Worm (Caenorhabditis elegans): ENCODE measurements around the gene C28D4.18.

C28D4.18 gene

DNA sequence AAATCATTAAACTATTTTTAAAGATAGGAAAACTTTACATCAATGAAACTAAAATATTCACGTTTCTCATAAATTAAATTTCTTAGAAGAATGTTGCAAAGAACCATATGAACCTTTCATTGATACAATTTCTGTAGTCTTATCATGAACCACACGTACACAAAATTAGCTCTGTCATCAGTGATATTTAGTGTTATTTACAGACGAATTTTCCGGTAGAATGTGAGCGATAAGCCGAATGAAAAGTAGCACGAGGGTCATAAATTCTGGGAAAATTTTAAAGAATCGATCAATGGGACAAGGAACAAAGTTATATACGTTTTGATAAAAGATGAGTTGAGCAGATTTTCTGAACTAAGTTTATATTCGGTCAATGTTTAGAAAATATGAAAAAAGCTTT is 48.5 kb upstream of the C28D4.18 start (continued):
- TF ChIP-seq nhr-23 (tag; optimal IDR thresholded peaks at IDR 0.05) (no peak), sma-9 (GFP tag; optimal IDR thresholded peaks at IDR 0.05) (peak; percentile 75), sma-9 (tag; optimal IDR thresholded peaks at IDR 0.05) (no peak), nhr-10 (tag; optimal IDR thresholded peaks at IDR 0.05) (no peak)

DNA sequence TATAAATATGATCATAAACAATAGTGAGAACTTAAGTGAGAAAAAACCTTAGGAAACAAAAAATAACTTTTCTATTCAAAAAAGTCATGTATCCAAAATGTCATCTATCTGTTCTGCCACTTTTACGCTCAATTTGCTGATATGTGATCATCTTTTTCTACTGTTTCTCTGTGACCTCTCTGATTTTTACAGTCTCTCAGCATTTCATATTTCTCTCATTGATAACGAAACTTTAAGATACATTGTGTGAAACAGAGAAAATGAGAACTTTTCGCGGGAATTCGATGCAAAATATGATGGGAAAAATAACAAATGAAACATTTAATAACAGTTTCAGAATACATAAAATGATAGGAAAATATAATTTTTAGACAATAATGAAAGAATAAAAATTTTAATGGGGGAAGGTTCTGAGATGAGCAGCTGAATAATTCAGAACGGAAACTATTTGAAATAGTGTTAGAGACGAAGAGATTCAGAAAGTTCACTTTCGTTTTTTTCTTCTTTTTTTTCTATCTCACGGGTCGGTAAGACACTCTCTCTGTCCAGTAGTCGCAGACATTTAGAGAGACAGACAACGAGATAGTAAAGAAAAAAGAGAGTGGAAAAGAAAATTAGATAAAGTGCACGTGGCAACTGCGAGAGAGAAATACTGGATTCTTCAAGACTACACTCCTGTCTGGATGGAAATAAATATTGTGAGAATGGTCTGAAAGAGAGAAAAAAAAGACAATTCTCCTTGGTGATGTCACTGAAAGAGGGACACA is 47.7 kb upstream of the C28D4.18 start:
- peak; percentile 94 for TF ChIP-seq sma-9 (GFP tag; optimal IDR thresholded peaks at IDR 0.05)
- no peak for TF ChIP-seq sma-9 (tag; optimal IDR thresholded peaks at IDR 0.05)
- TF ChIP-seq sem-4 (tag; optimal IDR thresholded peaks at IDR 0.05), result peak; percentile 19
- no peak for TF ChIP-seq mbf-1 (tag; optimal IDR thresholded peaks at IDR 0.05)
- no peak for TF ChIP-seq alr-1 (tag; optimal IDR thresholded peaks at IDR 0.05)
- no peak for TF ChIP-seq ceh-82 (tag; optimal IDR thresholded peaks at IDR 0.05)
- TF ChIP-seq crh-2 (tag; optimal IDR thresholded peaks at IDR 0.05), result peak; percentile 96
- peak; percentile 92 for TF ChIP-seq blmp-1 (tag; optimal IDR thresholded peaks at IDR 0.05; ENCODE audit: insufficient read depth)
- peak; percentile 53 for TF ChIP-seq nhr-6 (tag; optimal IDR thresholded peaks at IDR 0.05)
- no peak for TF ChIP-seq dmd-4 (tag; optimal IDR thresholded peaks at IDR 0.05)
- no peak for TF ChIP-seq ztf-1 (GFP tag; conservative IDR thresholded peaks at IDR 0.05)
- no peak for TF ChIP-seq nhr-237 (tag; optimal IDR thresholded peaks at IDR 0.05)
- no peak for TF ChIP-seq nhr-10 (tag; optimal IDR thresholded peaks at IDR 0.05)
- peak; percentile 73 for TF ChIP-seq unc-55 (GFP tag; optimal IDR thresholded peaks at IDR 0.05)
- no peak for TF ChIP-seq R02D3.7 (tag; optimal IDR thresholded peaks at IDR 0.05)
- TF ChIP-seq unc-39 (tag; optimal IDR thresholded peaks at IDR 0.05), result no peak
- TF ChIP-seq unc-62 (GFP tag; optimal IDR thresholded peaks at IDR 0.05), result no peak
- TF ChIP-seq Y55F3AM.14 (GFP tag; optimal IDR thresholded peaks at IDR 0.05), result no peak
- TF ChIP-seq ztf-11 (tag; optimal IDR thresholded peaks at IDR 0.05), result no peak
- TF ChIP-seq nhr-12 (tag; optimal IDR thresholded peaks at IDR 0.05), result no peak
- TF ChIP-seq nhr-25 (tag; optimal IDR thresholded peaks at IDR 0.05), result no peak
- peak; percentile 43 for TF ChIP-seq snpc-4 (tag; optimal IDR thresholded peaks at IDR 0.05)
- peak; percentile 89 for TF ChIP-seq C34F6.9 (tag; optimal IDR thresholded peaks at IDR 0.05)
- TF ChIP-seq ceh-16 (tag; optimal IDR thresholded peaks at IDR 0.05), result no peak
- no peak for TF ChIP-seq elt-1 (tag; optimal IDR thresholded peaks at IDR 0.05)
- peak; percentile 85 for TF ChIP-seq F13H6.1 (tag; optimal IDR thresholded peaks at IDR 0.05)
- TF ChIP-seq nhr-77 (tag; optimal IDR thresholded peaks at IDR 0.05), result no peak
- TF ChIP-seq egl-27 (tag; optimal IDR thresholded peaks at IDR 0.05), result peak; percentile 69
- TF ChIP-seq zag-1 (tag; optimal IDR thresholded peaks at IDR 0.05), result peak; percentile 51
- TF ChIP-seq sma-3 (GFP tag; optimal IDR thresholded peaks at IDR 0.05), result peak; percentile 49
- TF ChIP-seq nhr-23 (tag; optimal IDR thresholded peaks at IDR 0.05), result no peak
- TF ChIP-seq lin-11 (tag; optimal IDR thresholded peaks at IDR 0.05), result no peak
- no peak for TF ChIP-seq peb-1 (tag; optimal IDR thresholded peaks at IDR 0.05)
- TF ChIP-seq gmeb-1 (tag; optimal IDR thresholded peaks at IDR 0.05), result no peak
- no peak for TF ChIP-seq ama-1 (optimal IDR thresholded peaks at IDR 0.05)
- TF ChIP-seq elt-3 (tag; optimal IDR thresholded peaks at IDR 0.05), result no peak
- TF ChIP-seq mab-5 (tag; optimal IDR thresholded peaks at IDR 0.05), result peak; percentile 3
- TF ChIP-seq aly-2 (tag; optimal IDR thresholded peaks at IDR 0.05), result no peak
- peak; percentile 51 for TF ChIP-seq fos-1 (tag; optimal IDR thresholded peaks at IDR 0.05)
- peak; percentile 14 to 79 for TF ChIP-seq lsy-2 (tag; optimal IDR thresholded peaks at IDR 0.05)
- no peak for TF ChIP-seq ztf-4 (tag; optimal IDR thresholded peaks at IDR 0.05)
- peak; percentile 72 for TF ChIP-seq nhr-129 (tag; optimal IDR thresholded peaks at IDR 0.05)
- TF ChIP-seq nhr-21 (tag; optimal IDR thresholded peaks at IDR 0.05), result peak; percentile 67
- no peak for TF ChIP-seq skn-1 (tag; optimal IDR thresholded peaks at IDR 0.05)
- TF ChIP-seq mdl-1 (tag; optimal IDR thresholded peaks at IDR 0.05), result peak; percentile 92 to 99
- TF ChIP-seq lin-13 (GFP tag; optimal IDR thresholded peaks at IDR 0.05), result peak; percentile 32
- no peak for TF ChIP-seq nhr-11 (tag; optimal IDR thresholded peaks at IDR 0.05)
- TF ChIP-seq lin-39 (tag; optimal IDR thresholded peaks at IDR 0.05), result no peak
- TF ChIP-seq ZK546.5 (tag; optimal IDR thresholded peaks at IDR 0.05), result no peak

Data from whole organism, L2 larva.